Fruit fly (Drosophila melanogaster) whole organism, embryonic: ENCODE data around the gene CG9240.

Experiments
- Aef1 ChIP-seq: fragments of 200-800 bp; sonication (Bioruptor generic); IDR thresholded peaks from 3 replicates; pipeline ENCODE4 v1.3.6; 2022; ENCODE audit warnings: missing biosample characterization, missing genetic modification characterization
- Asciz ChIP-seq: fragments of 200-800 bp; sonication (Bioruptor generic); optimal IDR thresholded peaks from 2 replicates; lab custom pipeline; 2017; ENCODE audit warnings: missing biosample characterization, mild to moderate bottlenecking, missing genetic modification characterization, missing genetic modification reagents
- Atf-2 ChIP-seq: fragments of 200-800 bp; sonication (Bioruptor generic); optimal IDR thresholded peaks from 2 replicates; lab custom pipeline; 2016; ENCODE audit warnings: missing biosample characterization, missing genetic modification characterization
- Awh ChIP-seq: fragments of 200-800 bp; sonication (Bioruptor generic); IDR thresholded peaks from 2 replicates; pipeline ENCODE4, ENCODE4 v1.3.6; 2022; ENCODE audit warnings: missing biosample characterization, missing genetic modification characterization
- B-H1 ChIP-seq: fragments of 200-800 bp; sonication (Bioruptor generic); IDR thresholded peaks from 3 replicates; pipeline ENCODE4 v1.3.6; 2022; ENCODE audit warnings: missing biosample characterization, missing genetic modification characterization
- CG10321 ChIP-seq: fragments of 200-800 bp; sonication (Bioruptor generic); IDR thresholded peaks from 2 replicates; pipeline ENCODE4 v1.3.6; 2022; ENCODE audit warnings: missing biosample characterization, missing genetic modification characterization
- CG10654 ChIP-seq: fragments of 200-800 bp; sonication (Bioruptor generic); optimal IDR thresholded peaks from 2 replicates; lab custom pipeline; 2016; ENCODE audit warnings: missing biosample characterization, missing genetic modification characterization
- CG15479 ChIP-seq: fragments of 200-800 bp; sonication (Bioruptor generic); optimal IDR thresholded peaks from 3 replicates; lab custom pipeline; 2019; ENCODE audit warnings: missing biosample characterization, mild to moderate bottlenecking, missing genetic modification characterization, moderate library complexity
- CG16779 ChIP-seq: fragments of 200-800 bp; sonication (Bioruptor generic); IDR thresholded peaks from 2 replicates; pipeline ENCODE4 v1.3.6; 2022; ENCODE audit warnings: missing biosample characterization, missing genetic modification characterization
- CG17612 ChIP-seq: fragments of 200-800 bp; sonication (Bioruptor generic); IDR thresholded peaks from 2 replicates; pipeline ENCODE4 v1.3.6; 2022; ENCODE audit warnings: missing biosample characterization, missing genetic modification characterization
- CG30403 ChIP-seq: fragments of 200-800 bp; sonication (Bioruptor generic); optimal IDR thresholded peaks from 3 replicates; lab custom pipeline; 2016; ENCODE audit warnings: missing biosample characterization, missing genetic modification characterization
- CG31365 ChIP-seq: fragments of 200-800 bp; sonication (Bioruptor generic); optimal IDR thresholded peaks from 2 replicates; lab custom pipeline; 2018; ENCODE audit warnings: missing biosample characterization, mild to moderate bottlenecking, missing genetic modification characterization
- CG6654 ChIP-seq: fragments of 200-800 bp; sonication (Bioruptor generic); optimal IDR thresholded peaks from 2 replicates; lab custom pipeline; 2017; ENCODE audit warnings: missing biosample characterization, mild to moderate bottlenecking, missing genetic modification characterization
- CG7357 ChIP-seq: fragments of 200-800 bp; sonication (Bioruptor generic); IDR thresholded peaks from 3 replicates; pipeline ENCODE4 v1.3.6; 2022; ENCODE audit warnings: missing biosample characterization, missing genetic modification characterization
- CG8944 ChIP-seq: fragments of 200-800 bp; sonication (Bioruptor generic); optimal IDR thresholded peaks from 3 replicates; lab custom pipeline; 2016; ENCODE audit warnings: missing biosample characterization, missing genetic modification characterization
- CG9727 ChIP-seq: fragments of 200-800 bp; sonication (Bioruptor generic); optimal IDR thresholded peaks from 3 replicates; lab custom pipeline; 2017; ENCODE audit warnings: missing biosample characterization, mild to moderate bottlenecking, missing genetic modification characterization
- CG9932 ChIP-seq: fragments of 200-800 bp; sonication (Bioruptor generic); IDR thresholded peaks from 2 replicates; pipeline ENCODE4 v1.3.6; 2022; ENCODE audit warnings: missing biosample characterization, missing genetic modification characterization
- D19A ChIP-seq: fragments of 200-800 bp; optimal IDR thresholded peaks from 3 replicates; lab custom pipeline; 2019; ENCODE audit warnings: missing biosample characterization, mild to moderate bottlenecking, missing genetic modification characterization, moderate library complexity
- Ets65A ChIP-seq: fragments of 200-800 bp; sonication (Bioruptor generic); peaks from one replicate; lab custom pipeline; 2016; ENCODE audit warnings: missing biosample characterization, missing genetic modification characterization
- GATAe ChIP-seq: fragments of 200-800 bp; sonication (Bioruptor generic); conservative IDR thresholded peaks from 2 replicates; pipeline ENCODE4 v1.3.6; 2022; ENCODE audit warnings: missing biosample characterization, missing genetic modification characterization
- Hand ChIP-seq: fragments of 200-800 bp; sonication (Bioruptor generic); optimal IDR thresholded peaks from 2 replicates; lab custom pipeline; 2017; ENCODE audit warnings: mild to moderate bottlenecking, missing biosample characterization, missing genetic modification reagents, missing genetic modification characterization
- Mes4 ChIP-seq: fragments of 200-800 bp; sonication (Bioruptor generic); optimal IDR thresholded peaks from 2 replicates; lab custom pipeline; 2016; ENCODE audit warnings: missing biosample characterization, missing genetic modification characterization
- NK7.1 ChIP-seq: fragments of 200-800 bp; sonication (Bioruptor generic); optimal IDR thresholded peaks from 3 replicates; lab custom pipeline; 2016; ENCODE audit warnings: missing biosample characterization, missing genetic modification characterization
- Neu2 ChIP-seq: fragments of 200-800 bp; sonication (Bioruptor generic); optimal IDR thresholded peaks from 3 replicates; lab custom pipeline; 2016; ENCODE audit warnings: missing biosample characterization, missing genetic modification characterization, borderline replicate concordance
- Ptx1 ChIP-seq: fragments of 200-800 bp; sonication (Bioruptor generic); IDR thresholded peaks from 2 replicates; pipeline ENCODE4 v1.3.6; 2022; ENCODE audit warnings: missing biosample characterization, missing genetic modification characterization
- Rx ChIP-seq: fragments of 200-800 bp; sonication (Bioruptor generic); IDR thresholded peaks from 2 replicates; pipeline ENCODE4 v1.3.6; 2022; ENCODE audit warnings: missing biosample characterization, missing genetic modification characterization
- Ssrp ChIP-seq: fragments of 200-800 bp; sonication (Bioruptor generic); optimal IDR thresholded peaks from 2 replicates; lab custom pipeline; 2018; ENCODE audit warnings: missing biosample characterization, mild to moderate bottlenecking, missing genetic modification characterization, moderate library complexity
- TFAM ChIP-seq: fragments of 200-800 bp; sonication (Bioruptor generic); optimal IDR thresholded peaks from 2 replicates; lab custom pipeline; 2017; ENCODE audit warnings: missing biosample characterization, missing genetic modification characterization, inconsistent platforms
- al ChIP-seq: fragments of 200-800 bp; sonication (Bioruptor generic); IDR thresholded peaks from 2 replicates; pipeline ENCODE4 v1.3.6; 2022; ENCODE audit warnings: missing biosample characterization, missing genetic modification characterization
- amos ChIP-seq: fragments of 200-800 bp; sonication (Bioruptor generic); IDR thresholded peaks from 2 replicates; pipeline ENCODE4 v1.3.6; 2022; ENCODE audit warnings: missing biosample characterization, missing genetic modification characterization; ENCODE audit not compliant: partially characterized antibody
- chm ChIP-seq: fragments of 200-800 bp; sonication (Bioruptor generic); IDR thresholded peaks from 2 replicates; pipeline ENCODE4 v1.3.6; 2022; ENCODE audit warnings: missing biosample characterization, missing genetic modification characterization
- danr ChIP-seq: fragments of 200-800 bp; sonication (Bioruptor generic); IDR thresholded peaks from 2 replicates; pipeline ENCODE4 v1.3.6; 2022; ENCODE audit warnings: missing biosample characterization, missing genetic modification characterization
- dm ChIP-seq: fragments of 200-800 bp; sonication (Bioruptor generic); optimal IDR thresholded peaks from 3 replicates; lab custom pipeline; 2016; ENCODE audit warnings: missing biosample characterization, missing genetic modification characterization
- emc ChIP-seq: fragments of 200-800 bp; sonication (Bioruptor generic); optimal IDR thresholded peaks from 2 replicates; lab custom pipeline; 2016; ENCODE audit warnings: missing biosample characterization, missing genetic modification characterization
- eyg ChIP-seq: fragments of 200-800 bp; sonication (Bioruptor generic); optimal IDR thresholded peaks from 3 replicates; lab custom pipeline; 2016; ENCODE audit warnings: missing biosample characterization, missing genetic modification characterization
- inv ChIP-seq: fragments of 200-800 bp; sonication (Bioruptor generic); IDR thresholded peaks from 2 replicates; pipeline ENCODE4 v1.3.6; 2022; ENCODE audit warnings: missing biosample characterization, missing genetic modification characterization; ENCODE audit not compliant: partially characterized antibody
- jing ChIP-seq: fragments of 200-800 bp; sonication (Bioruptor generic); optimal IDR thresholded peaks from 2 replicates; lab custom pipeline; 2018; ENCODE audit warnings: missing biosample characterization, mild to moderate bottlenecking, missing genetic modification characterization
- kah ChIP-seq: fragments of 200-800 bp; sonication (Bioruptor generic); optimal IDR thresholded peaks from 2 replicates; lab custom pipeline; 2018; ENCODE audit warnings: missing biosample characterization, mild to moderate bottlenecking, missing genetic modification characterization
- klu ChIP-seq: fragments of 200-800 bp; sonication (Bioruptor generic); IDR thresholded peaks from 2 replicates; pipeline ENCODE4 v1.3.6; 2022; ENCODE audit warnings: missing biosample characterization, missing genetic modification characterization
- lov ChIP-seq, 2 experiments: fragments of 200-800 bp in 1 of 2; fragments of >200 bp in 1 of 2; sonication (Bioruptor generic) in 1 of 2; IDR thresholded peaks in 1 of 2; optimal IDR thresholded peaks in 1 of 2; 2 replicates in 1 of 2; 3 replicates in 1 of 2; pipeline versions ENCODE4 v1.3.6 to Lab custom; 2017 to 2022; ENCODE audit warnings: missing biosample characterization in 1 of 2, missing genetic modification characterization in 1 of 2
- nau ChIP-seq: fragments of 200-800 bp; sonication (Bioruptor generic); optimal IDR thresholded peaks from 3 replicates; lab custom pipeline; 2017; ENCODE audit warnings: missing biosample characterization, mild to moderate bottlenecking, missing genetic modification characterization, missing genetic modification reagents
- pb ChIP-seq: fragments of 200-800 bp; sonication (Bioruptor generic); optimal IDR thresholded peaks from 3 replicates; lab custom pipeline; 2016; ENCODE audit warnings: missing biosample characterization, missing genetic modification characterization
- psq ChIP-seq: fragments of 200-800 bp; sonication (Bioruptor generic); optimal IDR thresholded peaks from 2 replicates; lab custom pipeline; 2017; ENCODE audit warnings: missing biosample characterization, missing genetic modification characterization
- run ChIP-seq: fragments of 200-800 bp; sonication (Bioruptor generic); optimal IDR thresholded peaks from 3 replicates; lab custom pipeline; 2018; ENCODE audit warnings: missing biosample characterization, mild to moderate bottlenecking, missing genetic modification characterization
- shn ChIP-seq: fragments of 200-800 bp; sonication (Bioruptor generic); optimal IDR thresholded peaks from 3 replicates; lab custom pipeline; 2016; ENCODE audit warnings: missing biosample characterization, missing genetic modification characterization
- sima ChIP-seq: fragments of 200-800 bp; sonication (Bioruptor generic); optimal IDR thresholded peaks from 2 replicates; lab custom pipeline; 2016; ENCODE audit warnings: missing biosample characterization, missing genetic modification characterization
- slou ChIP-seq: fragments of 200-800 bp; sonication (Bioruptor generic); optimal IDR thresholded peaks from 3 replicates; lab custom pipeline; 2016; ENCODE audit warnings: missing biosample characterization, missing genetic modification characterization
- slp2 ChIP-seq: fragments of 200-800 bp; sonication (Bioruptor generic); optimal IDR thresholded peaks from 2 replicates; lab custom pipeline; 2016; ENCODE audit warnings: missing biosample characterization, missing genetic modification characterization
- stwl ChIP-seq: fragments of 200-800 bp; sonication (Bioruptor generic); optimal IDR thresholded peaks from 3 replicates; lab custom pipeline; 2018; ENCODE audit warnings: missing biosample characterization, mild to moderate bottlenecking, missing genetic modification characterization, moderate library complexity
- ttk ChIP-seq: fragments of 200-800 bp; sonication (Bioruptor generic); IDR thresholded peaks from 2 replicates; pipeline ENCODE4 v2.1.2; 2022; ENCODE audit warnings: missing biosample characterization, missing genetic modification characterization
- usp ChIP-seq: fragments of >200 bp; optimal IDR thresholded peaks from 2 replicates; lab custom pipeline; 2017; ENCODE audit warnings: missing biosample characterization, missing genetic modification characterization
- vfl ChIP-seq: fragments of 200-800 bp; sonication (Bioruptor generic); optimal IDR thresholded peaks from 2 replicates; lab custom pipeline; 2016; ENCODE audit warnings: missing biosample characterization, missing genetic modification characterization
- yki ChIP-seq: fragments of >200 bp; optimal IDR thresholded peaks from 3 replicates; lab custom pipeline; 2018

CG9240 gene

DNA sequence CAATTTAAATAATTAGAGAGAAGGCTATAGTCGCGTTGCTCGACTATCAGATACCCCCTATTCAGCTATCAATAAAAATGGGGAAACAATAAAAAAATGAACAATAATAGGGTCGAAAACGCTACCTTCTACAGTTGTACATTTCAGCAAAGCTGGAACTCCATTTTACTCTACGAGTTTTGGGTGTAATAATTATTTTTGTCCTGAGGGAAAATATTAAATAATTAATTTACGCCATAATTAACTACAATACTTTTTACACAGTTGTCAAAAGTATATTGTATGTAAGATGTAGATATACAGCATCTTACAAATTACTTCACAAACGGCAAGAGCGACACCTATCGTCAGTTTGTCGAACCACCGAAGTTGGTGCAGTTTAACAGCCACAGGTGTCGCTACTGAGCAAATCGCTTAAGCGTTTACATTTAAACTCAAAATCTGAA lies 47.7 kb downstream of the CG9240 start (continued):
- TF ChIP-seq CG17612 (GFP tag; lab: Robert Waterston, UW): no peak
- TF ChIP-seq Asciz (GFP tag; lab: Kevin White, UChicago): no peak
- TF ChIP-seq CG15479: no peak
- no peak for TF ChIP-seq Neu2 (GFP tag; lab: Kevin White, UChicago)
- TF ChIP-seq CG31365 (tag; lab: Kevin White, UChicago): no peak
- peak; percentile 54 for TF ChIP-seq inv
- no peak for TF ChIP-seq yki (lab: Kevin White, UChicago)
- peak; percentile 94 for TF ChIP-seq Ets65A (GFP tag; lab: Kevin White, UChicago)
- no peak for TF ChIP-seq Ssrp (tag; lab: Kevin White, UChicago)
- no peak for TF ChIP-seq psq (GFP tag; lab: Kevin White, UChicago)
- TF ChIP-seq vfl (GFP tag; lab: Kevin White, UChicago): no peak
- TF ChIP-seq slp2: no peak
- no peak for TF ChIP-seq kah (GFP tag; lab: Kevin White, UChicago)
- TF ChIP-seq stwl (tag; lab: Kevin White, UChicago): peak; percentile 54
- TF ChIP-seq ttk (GFP tag; lab: Robert Waterston, UW): no peak
- no peak for TF ChIP-seq TFAM
- TF ChIP-seq Atf-2: no peak
- TF ChIP-seq CG9727: no peak
- TF ChIP-seq nau (GFP tag; lab: Kevin White, UChicago): no peak
- TF ChIP-seq NK7.1 (GFP tag; lab: Kevin White, UChicago): no peak
- TF ChIP-seq Rx (GFP tag; lab: Robert Waterston, UW): peak; percentile 37; the same call in 1 of the 2 replicates
- TF ChIP-seq jing: no peak
- no peak for TF ChIP-seq CG6654
- TF ChIP-seq emc (GFP tag; lab: Kevin White, UChicago): peak; percentile 2
- TF ChIP-seq dm (GFP tag; lab: Kevin White, UChicago): no peak
- TF ChIP-seq amos: peak; percentile 77
- no peak for TF ChIP-seq GATAe
- TF ChIP-seq pb (GFP tag; lab: Kevin White, UChicago): no peak
- no peak for TF ChIP-seq CG8944 (GFP tag; lab: Kevin White, UChicago)
- peak; percentile 51 for TF ChIP-seq CG30403
- no peak for TF ChIP-seq lov (optimal IDR thresholded peaks at IDR 0.05; lab: Kevin White, UChicago)
- TF ChIP-seq lov (GFP tag; IDR thresholded peaks at IDR 0.05; lab: Robert Waterston, UW): peak; percentile 15; the same call in 1 of the 3 replicates
- no peak for TF ChIP-seq run (tag; lab: Kevin White, UChicago)
- TF ChIP-seq eyg: no peak
- no peak for TF ChIP-seq usp (GFP tag; lab: Kevin White, UChicago)
- no peak for TF ChIP-seq slou (GFP tag; lab: Kevin White, UChicago)
- TF ChIP-seq CG9932 (GFP tag; lab: Robert Waterston, UW): peak; percentile 59; the same call in 1 of the 2 replicates
- no peak for TF ChIP-seq Awh (GFP tag; lab: Robert Waterston, UW)
- TF ChIP-seq CG7357 (GFP tag; lab: Robert Waterston, UW): no peak
- no peak for TF ChIP-seq Mes4 (GFP tag; lab: Kevin White, UChicago)
- no peak for TF ChIP-seq al
- TF ChIP-seq klu (GFP tag; lab: Robert Waterston, UW): no peak
- peak; percentile 55; the same call in 2 of the 3 replicates for TF ChIP-seq Aef1 (GFP tag; lab: Robert Waterston, UW)
- no peak for TF ChIP-seq B-H1 (GFP tag; lab: Robert Waterston, UW)
- peak; percentile 4 for TF ChIP-seq CG10654 (GFP tag; lab: Kevin White, UChicago)
- no peak for TF ChIP-seq CG10321 (GFP tag; lab: Robert Waterston, UW)
- peak; percentile 4 for TF ChIP-seq shn (GFP tag; lab: Kevin White, UChicago)
- TF ChIP-seq Ptx1: peak; percentile 55
- TF ChIP-seq D19A (tag; lab: Kevin White, UChicago): no peak
- no peak for TF ChIP-seq sima (GFP tag; lab: Kevin White, UChicago)
- no peak for TF ChIP-seq Hand
- TF ChIP-seq danr (GFP tag; lab: Robert Waterston, UW): no peak
- no peak for TF ChIP-seq chm (GFP tag; lab: Robert Waterston, UW)
- no peak for TF ChIP-seq CG16779 (GFP tag; lab: Robert Waterston, UW)
